Fruit fly (Drosophila melanogaster): ENCODE data around the gene Nepl8.

dm6 chr2L:16532702-16533385 is 44.9 kb downstream of the Nepl8 start, which contains the start of gene CG5953:
- TF ChIP-seq Dll (optimal IDR thresholded peaks at IDR 0.05) (peak; percentile 93), CG8478 (optimal IDR thresholded peaks at IDR 0.05) (no peak)

Measured in whole organism.